Fruit fly (Drosophila melanogaster) Kc167 (cell line): Measurements from ENCODE around the gene FucT6.

Experiments used
- Myc ChIP-seq: fragments of >200 bp; optimal IDR thresholded peaks from 2 replicates; lab custom pipeline; 2017; ENCODE audit warnings: missing external identifiers
- Sin3A ChIP-seq: fragments of >200 bp; optimal IDR thresholded peaks from 2 replicates; lab custom pipeline; 2018; ENCODE audit warnings: missing external identifiers
- h ChIP-seq: fragments of >200 bp; optimal IDR thresholded peaks from 3 replicates; lab custom pipeline; 2018; ENCODE audit warnings: missing external identifiers
- insv ChIP-seq: fragments of >200 bp; optimal IDR thresholded peaks from 3 replicates; lab custom pipeline; 2018; ENCODE audit warnings: missing external identifiers
- psq ChIP-seq: fragments of >200 bp; optimal IDR thresholded peaks from 2 replicates; lab custom pipeline; 2017; ENCODE audit warnings: missing external identifiers
- ttk ChIP-seq: sonication (Bioruptor generic); optimal IDR thresholded peaks from 2 replicates; lab custom pipeline; 2017; ENCODE audit warnings: missing external identifiers

FucT6 gene

DNA sequence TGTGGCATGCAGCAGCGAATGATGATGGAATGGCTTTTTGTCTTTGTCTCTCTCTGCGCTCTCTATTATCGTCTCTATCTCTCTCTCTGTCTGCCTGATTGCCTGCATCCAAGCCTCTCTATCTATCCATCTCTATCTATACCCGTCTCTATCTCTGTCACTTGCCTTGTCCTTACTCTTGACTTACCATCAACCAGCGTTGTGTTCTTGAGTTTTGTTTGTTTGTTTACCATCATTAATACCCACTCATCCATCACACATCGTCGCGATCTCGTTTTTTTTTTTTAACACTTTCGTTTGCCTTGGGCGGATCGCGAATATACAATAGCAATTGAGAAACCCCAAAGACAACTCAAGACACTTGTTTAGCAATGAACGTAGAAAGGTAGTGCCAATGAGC lies 20.1 kb downstream of the FucT6 start:
- no peak for TF ChIP-seq insv
- TF ChIP-seq Sin3A: no peak
- no peak for TF ChIP-seq psq
- TF ChIP-seq Myc (lab: Kevin White, UChicago): no peak
- no peak for TF ChIP-seq ttk (lab: Kevin White, UChicago)
- no peak for TF ChIP-seq h (lab: Kevin White, UChicago)

- no peak for TF ChIP-seq h (lab: Kevin White, UChicago)
These were observed 21.9 kb downstream of the FucT6 start for dm6 chrX:11687666-11688492.

- TF ChIP-seq Sin3A (no peak), ttk (lab: Kevin White, UChicago) (no peak), insv (no peak), h (lab: Kevin White, UChicago) (no peak), Myc (lab: Kevin White, UChicago) (no peak), psq (no peak)
These were observed 23.1 kb downstream of the FucT6 start for dm6 chrX:11686675-11687074.

- no peak for TF ChIP-seq insv
- TF ChIP-seq Sin3A: no peak
- TF ChIP-seq ttk (lab: Kevin White, UChicago): no peak
- TF ChIP-seq psq: no peak
These were observed 23.7 kb downstream of the FucT6 start for dm6 chrX:11685918-11686640.

dm6 chrX:11684462-11684861 lies 25.3 kb downstream of the FucT6 start:
- TF ChIP-seq insv: no peak
- TF ChIP-seq h (lab: Kevin White, UChicago): no peak
- TF ChIP-seq ttk (lab: Kevin White, UChicago): no peak
- TF ChIP-seq Myc (lab: Kevin White, UChicago): no peak
- TF ChIP-seq Sin3A: no peak
- TF ChIP-seq psq: no peak

dm6 chrX:11683480-11683879 lies 26.3 kb downstream of the FucT6 start:
- TF ChIP-seq ttk (lab: Kevin White, UChicago) (no peak), insv (no peak), h (lab: Kevin White, UChicago) (no peak), Sin3A (no peak), psq (no peak), Myc (lab: Kevin White, UChicago) (no peak)

- TF ChIP-seq Sin3A (no peak), h (lab: Kevin White, UChicago) (no peak), Myc (lab: Kevin White, UChicago) (no peak), insv (no peak), ttk (lab: Kevin White, UChicago) (no peak), psq (no peak)
These were observed 27.9 kb downstream of the FucT6 start for dm6 chrX:11681558-11682551.

- no peak for TF ChIP-seq ttk (lab: Kevin White, UChicago)
These were observed 29.3 kb downstream of the FucT6 start for dm6 chrX:11680405-11680804.

dm6 chrX:11679461-11679860 lies 30.3 kb downstream of the FucT6 start:
- TF ChIP-seq psq: no peak
- no peak for TF ChIP-seq insv
- TF ChIP-seq Myc (lab: Kevin White, UChicago): no peak
- no peak for TF ChIP-seq Sin3A
- TF ChIP-seq ttk (lab: Kevin White, UChicago): no peak
- no peak for TF ChIP-seq h (lab: Kevin White, UChicago)

- TF ChIP-seq h (lab: Kevin White, UChicago) (no peak), ttk (lab: Kevin White, UChicago) (no peak), Sin3A (no peak), Myc (lab: Kevin White, UChicago) (no peak), insv (no peak), psq (no peak)
These were observed 31.2 kb downstream of the FucT6 start, which contains the start of the genes Vlet and bif for dm6 chrX:11678539-11679040. TSS of gene Vlet (minus strand) at chrX:11678589. TSS of gene bif (plus strand) at chrX:11678970.

DNA sequence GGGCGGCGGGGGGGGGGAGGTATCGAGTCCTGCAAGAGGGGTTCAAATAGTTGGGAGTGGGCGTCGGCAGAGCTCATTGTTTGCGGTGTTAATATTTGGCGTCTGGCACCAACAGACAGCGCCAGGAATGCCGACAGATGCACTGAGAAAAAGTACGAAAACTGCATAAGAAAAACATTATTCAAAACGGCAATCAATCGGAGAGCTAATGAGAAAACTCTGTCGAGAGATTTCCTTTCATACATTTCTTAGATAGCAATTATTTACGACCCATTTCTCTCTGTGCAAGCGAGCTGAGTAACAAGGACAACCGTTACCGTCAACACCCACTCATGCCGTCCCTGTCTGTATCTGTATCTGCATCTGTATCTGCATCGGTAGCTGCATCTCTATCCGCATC lies 45.7 kb downstream of the FucT6 start:
- TF ChIP-seq h (lab: Kevin White, UChicago) (no peak), psq (no peak), ttk (lab: Kevin White, UChicago) (no peak), Sin3A (no peak), insv (no peak), Myc (lab: Kevin White, UChicago) (no peak)

DNA sequence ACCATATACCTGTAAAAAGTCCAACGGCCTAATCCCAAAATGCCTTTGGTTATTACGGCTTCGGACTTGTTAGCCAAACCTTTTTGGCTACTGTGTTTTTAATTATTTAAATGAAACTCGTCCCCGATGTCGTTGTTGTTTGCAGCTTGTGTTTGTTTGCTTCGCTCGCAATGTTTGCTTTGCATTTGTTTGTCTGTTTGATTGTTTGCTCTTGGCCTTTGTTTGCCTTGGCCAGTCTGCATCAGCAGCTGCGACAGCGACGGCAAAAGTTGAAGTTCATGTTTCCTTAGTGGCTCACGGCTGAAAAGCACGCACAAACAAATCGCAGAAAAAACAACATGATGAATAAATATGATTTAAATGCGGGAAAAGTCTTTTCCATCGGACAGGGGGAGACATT lies 49.3 kb downstream of the FucT6 start:
- TF ChIP-seq Myc (lab: Kevin White, UChicago): no peak
- no peak for TF ChIP-seq psq
